Fruit fly (Drosophila melanogaster): ENCODE results near the gene CG13284.

DNA sequence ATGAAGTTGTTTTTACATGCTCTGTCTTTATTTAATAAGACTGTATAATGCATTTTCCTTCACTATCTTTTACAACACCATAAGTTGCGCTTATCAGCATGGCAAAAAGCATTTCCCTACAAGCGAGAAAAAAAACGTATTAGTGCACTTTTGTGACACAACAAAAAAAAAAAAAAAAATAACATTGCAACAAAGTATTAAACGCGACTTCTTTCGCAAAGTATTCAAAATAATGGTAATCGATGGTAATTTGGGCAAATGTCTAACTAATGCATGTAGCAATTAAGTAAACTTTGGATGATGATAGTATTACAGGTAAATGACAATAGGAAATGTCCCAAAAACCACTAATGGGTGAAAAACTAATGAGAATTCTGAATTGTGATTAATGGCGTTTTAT is 568 bp downstream of the CG13284 start:
- no peak for TF ChIP-seq Eip78C (GFP tag)
- TF ChIP-seq Gug (GFP tag; IDR thresholded peaks at IDR 0.05) = no peak
- TF ChIP-seq CG8632 (GFP tag; optimal IDR thresholded peaks at IDR 0.05) = no peak
- TF ChIP-seq Blimp-1 (GFP tag; optimal IDR thresholded peaks at IDR 0.05) = no peak
- no peak for TF ChIP-seq salr (GFP tag; optimal IDR thresholded peaks at IDR 0.05)
- TF ChIP-seq Ets96B (tag; optimal IDR thresholded peaks at IDR 0.05) = no peak
- no peak for TF ChIP-seq cyc (GFP tag; optimal IDR thresholded peaks at IDR 0.05)
- no peak for TF ChIP-seq fd85E (GFP tag; optimal IDR thresholded peaks at IDR 0.05)
- TF ChIP-seq CG6276 (GFP tag; optimal IDR thresholded peaks at IDR 0.05) = no peak
- no peak for TF ChIP-seq CG16779 (tag; optimal IDR thresholded peaks at IDR 0.05)
- no peak for TF ChIP-seq CG3919 (GFP tag; optimal IDR thresholded peaks at IDR 0.05)
- TF ChIP-seq CG1621 (tag; optimal IDR thresholded peaks at IDR 0.05) = no peak
- no peak for TF ChIP-seq Sox102F (GFP tag; optimal IDR thresholded peaks at IDR 0.05)
